Worm (Caenorhabditis elegans): ENCODE data around the gene srw-66.

DNA sequence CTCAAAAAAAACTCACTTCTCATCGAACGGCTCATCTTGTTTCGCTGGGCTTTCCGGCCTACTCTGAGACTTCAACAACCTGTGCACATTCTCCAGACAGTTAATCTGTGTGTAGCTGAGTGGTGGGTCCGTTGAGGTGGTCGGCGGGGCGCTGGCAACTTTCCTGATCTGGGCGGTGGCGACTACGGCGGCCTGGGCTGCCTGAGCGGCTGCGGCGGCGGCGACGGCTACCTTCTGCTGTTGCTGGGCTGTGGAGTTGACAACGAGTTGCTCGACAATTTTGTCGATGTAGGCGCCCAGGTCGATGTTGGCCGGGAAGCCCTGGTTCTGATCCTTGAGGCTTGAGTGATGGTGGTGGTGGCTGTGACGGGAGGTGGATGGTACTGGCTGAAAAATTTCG, 35.7 kb downstream of the srw-66 start:
- no peak for TF ChIP-seq unc-55 (GFP tag; optimal IDR thresholded peaks at IDR 0.05)
- no peak for TF ChIP-seq blmp-1 (tag; optimal IDR thresholded peaks at IDR 0.05; ENCODE audit: insufficient read depth)
